Worm (Caenorhabditis elegans) whole organism, mixed stage, embryonic: Measurements from ENCODE around the gene F14F7.5.

Source experiments
- elt-3 ChIP-seq: fragments of 150-350 bp; optimal IDR thresholded peaks from 2 replicates; lab custom pipeline; 2014; ENCODE audit warnings: missing biosample characterization, missing genetic modification characterization
- unc-39 ChIP-seq: fragments of 150-350 bp; optimal IDR thresholded peaks from 2 replicates; lab custom pipeline; 2014; ENCODE audit warnings: missing biosample characterization, missing genetic modification characterization

ce11 chrIII:13018619-13019018 is 13.2 kb upstream of the F14F7.5 start, which contains the start of gene col-98:
- TF ChIP-seq unc-39 = no peak
- TF ChIP-seq elt-3 = no peak
